Worm (Caenorhabditis elegans) whole organism, early embryonic: ENCODE measurements around the gene T20D3.6.

Experiments
- B0310.2 ChIP-seq: sonication (generic microtip); optimal IDR thresholded peaks from 2 replicates; lab custom pipeline; 2016; ENCODE audit warnings: mild to moderate bottlenecking, missing genetic modification characterization, missing compliant biosample characterization
- F13C5.2 ChIP-seq: sonication (generic microtip); optimal IDR thresholded peaks from 2 replicates; lab custom pipeline; 2017; ENCODE audit warnings: mild to moderate bottlenecking, missing genetic modification characterization, inconsistent platforms, missing compliant biosample characterization
- ama-1 ChIP-seq: fragments of 150-350 bp; optimal IDR thresholded peaks from 2 replicates; lab custom pipeline; 2014
- ceh-13 ChIP-seq: fragments of 200-800 bp; sonication (Bioruptor generic); optimal IDR thresholded peaks from 2 replicates; lab custom pipeline; 2018; ENCODE audit warnings: mild to moderate bottlenecking, missing genetic modification characterization, missing compliant biosample characterization
- ceh-36 ChIP-seq: sonication (generic microtip); optimal IDR thresholded peaks from 2 replicates; lab custom pipeline; 2016; ENCODE audit warnings: missing genetic modification characterization, inconsistent platforms, missing compliant biosample characterization
- ets-7 ChIP-seq: sonication (generic microtip); optimal IDR thresholded peaks from 2 replicates; lab custom pipeline; 2016; ENCODE audit warnings: missing genotype, missing genetic modification characterization, missing compliant biosample characterization
- flt-1 ChIP-seq: fragments of 200-800 bp; sonication (Bioruptor generic); IDR thresholded peaks from 2 replicates; pipeline ENCODE4 v1.3.6; 2022; ENCODE audit warnings: missing genetic modification characterization, missing compliant biosample characterization
- sea-1 ChIP-seq: fragments of 200-800 bp; sonication (Bioruptor generic); conservative IDR thresholded peaks from 2 replicates; pipeline ENCODE4 v1.3.6; 2022; ENCODE audit warnings: missing genetic modification characterization, missing compliant biosample characterization
- tbx-11 ChIP-seq: fragments of 200-800 bp; sonication (Bioruptor generic); IDR thresholded peaks from 2 replicates; pipeline ENCODE4 v1.3.6; 2022; ENCODE audit warnings: missing genetic modification characterization, missing compliant biosample characterization
- tra-4 ChIP-seq: sonication (generic microtip); optimal IDR thresholded peaks from 2 replicates; lab custom pipeline; 2017; ENCODE audit warnings: missing genetic modification characterization, missing compliant biosample characterization

ce11 chrIV:9378272-9378671, 39.2 kb upstream of the T20D3.6 start, which contains the start of gene C10C5.4:
- TF ChIP-seq ama-1 = no peak
- no peak for TF ChIP-seq B0310.2 (tag; lab: Kevin White, UChicago)
- TF ChIP-seq flt-1 = no peak
- TF ChIP-seq F13C5.2 (tag; lab: Kevin White, UChicago) = no peak
- TF ChIP-seq ceh-36 (tag; lab: Kevin White, UChicago) = no peak
- TF ChIP-seq ets-7 (tag; lab: Kevin White, UChicago) = no peak
- TF ChIP-seq ceh-13 (GFP tag; lab: Kevin White, UChicago) = no peak
- TF ChIP-seq sea-1 (GFP tag; lab: Robert Waterston, UW) = no peak
- no peak for TF ChIP-seq tra-4 (tag; lab: Kevin White, UChicago)
- no peak for TF ChIP-seq tbx-11
